Worm (Caenorhabditis elegans) whole organism, early embryonic: ENCODE results near the gene T07E3.4.

Experiments
- B0310.2 ChIP-seq: sonication (generic microtip); optimal IDR thresholded peaks from 2 replicates; lab custom pipeline; 2016; ENCODE audit warnings: mild to moderate bottlenecking, missing genetic modification characterization, missing compliant biosample characterization
- F13C5.2 ChIP-seq: sonication (generic microtip); optimal IDR thresholded peaks from 2 replicates; lab custom pipeline; 2017; ENCODE audit warnings: mild to moderate bottlenecking, missing genetic modification characterization, inconsistent platforms, missing compliant biosample characterization
- aly-1 ChIP-seq: sonication (generic microtip); optimal IDR thresholded peaks from 2 replicates; lab custom pipeline; 2016; ENCODE audit warnings: missing genetic modification characterization, missing compliant biosample characterization
- ama-1 ChIP-seq: fragments of 150-350 bp; optimal IDR thresholded peaks from 2 replicates; lab custom pipeline; 2014
- ceh-13 ChIP-seq: fragments of 200-800 bp; sonication (Bioruptor generic); optimal IDR thresholded peaks from 2 replicates; lab custom pipeline; 2018; ENCODE audit warnings: mild to moderate bottlenecking, missing genetic modification characterization, missing compliant biosample characterization
- ceh-36 ChIP-seq: sonication (generic microtip); optimal IDR thresholded peaks from 2 replicates; lab custom pipeline; 2016; ENCODE audit warnings: missing genetic modification characterization, inconsistent platforms, missing compliant biosample characterization
- ets-7 ChIP-seq: sonication (generic microtip); optimal IDR thresholded peaks from 2 replicates; lab custom pipeline; 2016; ENCODE audit warnings: missing genotype, missing genetic modification characterization, missing compliant biosample characterization
- flt-1 ChIP-seq: fragments of 200-800 bp; sonication (Bioruptor generic); IDR thresholded peaks from 2 replicates; pipeline ENCODE4 v1.3.6; 2022; ENCODE audit warnings: missing genetic modification characterization, missing compliant biosample characterization
- hmbx-1 ChIP-seq: sonication (generic microtip); optimal IDR thresholded peaks from 2 replicates; lab custom pipeline; 2016; ENCODE audit warnings: mild to moderate bottlenecking, missing genetic modification characterization, missing compliant biosample characterization
- hmg-4 ChIP-seq: fragments of 200-800 bp; sonication (Bioruptor generic); optimal IDR thresholded peaks from 2 replicates; lab custom pipeline; 2018; ENCODE audit warnings: mild to moderate bottlenecking, missing genetic modification characterization, missing compliant biosample characterization
- pes-1 ChIP-seq: fragments of 200-800 bp; sonication (Bioruptor generic); IDR thresholded peaks from 2 replicates; pipeline ENCODE4 v1.3.6; 2022; ENCODE audit warnings: missing genetic modification reagents, missing genetic modification characterization, missing compliant biosample characterization
- scrt-1 ChIP-seq: fragments of 200-800 bp; sonication (Bioruptor generic); IDR thresholded peaks from 2 replicates; pipeline ENCODE4 v1.3.6; 2022; ENCODE audit warnings: missing genetic modification characterization, missing compliant biosample characterization
- sea-1 ChIP-seq: fragments of 200-800 bp; sonication (Bioruptor generic); conservative IDR thresholded peaks from 2 replicates; pipeline ENCODE4 v1.3.6; 2022; ENCODE audit warnings: missing genetic modification characterization, missing compliant biosample characterization
- tbx-37 ChIP-seq: fragments of 200-800 bp; sonication (Bioruptor generic); conservative IDR thresholded peaks from 2 replicates; pipeline ENCODE4 v1.3.6; 2022; ENCODE audit warnings: missing genetic modification reagents, missing genetic modification characterization, missing compliant biosample characterization

DNA sequence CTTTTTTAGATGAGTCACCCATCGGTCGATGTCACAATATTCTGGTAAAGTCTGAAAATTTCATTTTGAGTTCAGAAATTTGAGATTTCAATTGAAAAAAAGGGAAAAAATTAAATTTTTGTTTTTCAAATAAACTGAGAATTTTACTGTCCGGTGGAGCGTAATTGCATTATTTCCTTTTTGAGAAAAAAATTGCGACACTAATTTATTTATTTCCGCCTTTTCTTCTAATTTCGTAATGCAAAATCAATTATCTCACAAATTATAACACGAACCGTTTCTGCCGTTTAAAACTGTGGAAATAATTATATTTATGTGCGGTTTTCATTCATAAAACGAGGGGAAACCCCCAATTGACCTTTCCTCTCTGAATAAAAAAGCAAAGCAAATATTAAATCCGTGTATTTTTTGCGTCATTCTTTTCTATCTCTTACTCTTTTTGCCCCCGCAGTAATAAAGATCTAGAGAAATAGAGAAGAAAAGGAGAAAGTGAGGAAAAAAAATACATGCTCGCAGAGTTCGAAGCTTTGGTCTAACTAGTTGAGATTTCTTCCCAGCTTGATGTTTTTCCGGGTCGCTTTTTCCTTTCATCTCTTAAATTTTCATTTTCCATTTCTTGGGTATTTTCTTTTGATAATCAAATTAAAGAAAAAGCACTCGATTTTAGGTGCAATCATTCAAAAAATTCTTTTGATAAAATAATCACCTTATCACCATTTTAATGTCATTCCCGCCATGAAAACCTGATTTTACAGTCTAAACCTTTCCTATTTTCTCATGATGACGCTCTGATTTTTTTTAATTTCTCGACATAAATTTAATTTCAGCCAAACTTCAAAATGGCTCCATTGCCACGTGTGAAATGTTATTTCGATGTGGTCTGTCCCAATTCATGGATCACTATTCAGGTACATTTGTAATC is 5.5 kb downstream of the T07E3.4 start, which contains the start of the genes brc-2 and T07E3.3:
- TF ChIP-seq B0310.2 (no peak), hmg-4 (GFP tag; lab: Kevin White, UChicago) (no peak), aly-1 (no peak), tbx-37 (no peak), F13C5.2 (tag; lab: Kevin White, UChicago) (no peak), flt-1 (GFP tag; lab: Robert Waterston, UW) (no peak), hmbx-1 (no peak), ama-1 (lab: Kevin White, UChicago) (no peak), ceh-13 (GFP tag; lab: Kevin White, UChicago) (no peak), pes-1 (GFP tag; lab: Robert Waterston, UW) (no peak), ceh-36 (tag; lab: Kevin White, UChicago) (no peak), scrt-1 (GFP tag; lab: Robert Waterston, UW) (no peak), sea-1 (GFP tag; lab: Robert Waterston, UW) (no peak), ets-7 (tag; lab: Kevin White, UChicago) (no peak)
